Fruit fly (Drosophila melanogaster) whole organism, embryonic: ENCODE results near the gene CG4757.
A peak's percentile ranks its signal among the peaks of the same experiment; 100 is the strongest.

Experiments
- Asciz ChIP-seq: fragments of 200-800 bp; sonication (Bioruptor generic); optimal IDR thresholded peaks from 2 replicates; lab custom pipeline; 2017; ENCODE audit warnings: missing biosample characterization, mild to moderate bottlenecking, missing genetic modification characterization, missing genetic modification reagents
- CG12769 ChIP-seq: fragments of 200-800 bp; sonication (Bioruptor generic); optimal IDR thresholded peaks from 2 replicates; lab custom pipeline; 2019; ENCODE audit warnings: missing biosample characterization, mild to moderate bottlenecking, missing genetic modification characterization, moderate library complexity
- CG13424 ChIP-seq: fragments of 200-800 bp; sonication (Bioruptor generic); optimal IDR thresholded peaks from 2 replicates; lab custom pipeline; 2019; ENCODE audit warnings: missing biosample characterization, mild to moderate bottlenecking, missing genetic modification characterization, moderate library complexity
- CG15514 ChIP-seq: fragments of 200-800 bp; sonication (Bioruptor generic); optimal IDR thresholded peaks from 3 replicates; lab custom pipeline; 2017; ENCODE audit warnings: missing biosample characterization, missing genetic modification characterization, mild to moderate bottlenecking, moderate library complexity, missing genetic modification reagents
- CG16779 ChIP-seq: fragments of 200-800 bp; sonication (Bioruptor generic); IDR thresholded peaks from 2 replicates; pipeline ENCODE4 v1.3.6; 2022; ENCODE audit warnings: missing biosample characterization, missing genetic modification characterization
- CG2712 ChIP-seq: fragments of 200-800 bp; optimal IDR thresholded peaks from 3 replicates; lab custom pipeline; 2019; ENCODE audit warnings: missing biosample characterization, mild to moderate bottlenecking, missing genetic modification characterization, moderate library complexity
- CG32772 ChIP-seq: fragments of 200-800 bp; sonication (Bioruptor generic); IDR thresholded peaks from 2 replicates; pipeline ENCODE4 v1.3.6; 2022; ENCODE audit warnings: missing biosample characterization, missing genetic modification characterization
- CG34224 ChIP-seq: fragments of 200-800 bp; sonication (Bioruptor generic); IDR thresholded peaks from 3 replicates; pipeline ENCODE4 v1.3.6; 2022; ENCODE audit warnings: missing biosample characterization, missing genetic modification characterization; ENCODE audit not compliant: partially characterized antibody
- CG4854 ChIP-seq: fragments of 200-800 bp; sonication (Bioruptor generic); optimal IDR thresholded peaks from 2 replicates; lab custom pipeline; 2016; ENCODE audit warnings: missing biosample characterization, missing genetic modification characterization, inconsistent platforms
- CG6272 ChIP-seq: fragments of 200-800 bp; sonication (Bioruptor generic); IDR thresholded peaks from 2 replicates; pipeline ENCODE4 v1.3.6; 2022; ENCODE audit warnings: missing biosample characterization, missing genetic modification characterization
- CG6813 ChIP-seq: fragments of 200-800 bp; sonication (Bioruptor generic); optimal IDR thresholded peaks from 2 replicates; lab custom pipeline; 2017; ENCODE audit warnings: missing biosample characterization, missing genetic modification characterization, mild to moderate bottlenecking, moderate library complexity, missing genetic modification reagents
- CG7556 ChIP-seq: fragments of 200-800 bp; sonication (Bioruptor generic); optimal IDR thresholded peaks from 2 replicates; lab custom pipeline; 2017; ENCODE audit warnings: missing biosample characterization, mild to moderate bottlenecking, missing genetic modification characterization
- CG8290 ChIP-seq, 3 experiments: fragments of 200-800 bp; sonication (Bioruptor generic); optimal IDR thresholded peaks; 2 replicates each; lab custom pipeline; 2016 to 2019; ENCODE audit warnings: missing biosample characterization in 3 of 3, missing genetic modification characterization in 3 of 3, mild to moderate bottlenecking in 2 of 3, moderate library complexity in 1 of 3
- CG9817 ChIP-seq: fragments of 200-800 bp; sonication (Bioruptor generic); optimal IDR thresholded peaks from 2 replicates; lab custom pipeline; 2018; ENCODE audit warnings: missing biosample characterization, mild to moderate bottlenecking, missing genetic modification characterization, moderate library complexity
- D19B ChIP-seq: fragments of 200-800 bp; sonication (Bioruptor generic); optimal IDR thresholded peaks from 2 replicates; lab custom pipeline; 2017; ENCODE audit warnings: missing biosample characterization, mild to moderate bottlenecking, missing genetic modification characterization
- Deaf1 ChIP-seq: fragments of 200-800 bp; optimal IDR thresholded peaks from 3 replicates; lab custom pipeline; 2019; ENCODE audit warnings: missing biosample characterization, mild to moderate bottlenecking, missing genetic modification characterization, moderate library complexity
- Hr51 ChIP-seq, 2 experiments: fragments of 200-800 bp; sonication (Bioruptor generic); optimal IDR thresholded peaks; 2 replicates in 1 of 2; 3 replicates in 1 of 2; lab custom pipeline; 2016 to 2018; ENCODE audit warnings: missing biosample characterization in 2 of 2, missing genetic modification characterization in 2 of 2, mild to moderate bottlenecking in 1 of 2, moderate library complexity in 1 of 2
- Med ChIP-seq: fragments of 200-800 bp; sonication (Bioruptor generic); peaks from one replicate; lab custom pipeline; 2016; ENCODE audit warnings: missing biosample characterization, missing genetic modification characterization, mild to moderate bottlenecking, inconsistent platforms, moderate library complexity
- Nf-YA ChIP-seq: fragments of 200-800 bp; sonication (Bioruptor generic); IDR thresholded peaks from 2 replicates; pipeline ENCODE4 v1.3.6; 2022; ENCODE audit warnings: missing biosample characterization, missing genetic modification characterization
- Oaz ChIP-seq: fragments of 200-800 bp; sonication (Bioruptor generic); IDR thresholded peaks from 2 replicates; pipeline ENCODE4 v1.3.6; 2022; ENCODE audit warnings: missing biosample characterization, missing genetic modification characterization
- Ptx1 ChIP-seq: fragments of 200-800 bp; sonication (Bioruptor generic); IDR thresholded peaks from 2 replicates; pipeline ENCODE4 v1.3.6; 2022; ENCODE audit warnings: missing biosample characterization, missing genetic modification characterization
- Sox102F ChIP-seq: fragments of 200-800 bp; sonication (Bioruptor generic); optimal IDR thresholded peaks from 2 replicates; lab custom pipeline; 2018; ENCODE audit warnings: missing biosample characterization, mild to moderate bottlenecking, missing genetic modification characterization, moderate library complexity
- Sry-β ChIP-seq: fragments of 200-800 bp; sonication (Bioruptor generic); optimal IDR thresholded peaks from 2 replicates; lab custom pipeline; 2018; ENCODE audit warnings: missing biosample characterization, mild to moderate bottlenecking, missing genetic modification characterization, moderate library complexity
- ato ChIP-seq: fragments of 200-800 bp; sonication (Bioruptor generic); IDR thresholded peaks from 2 replicates; pipeline ENCODE4 v1.3.6; 2022; ENCODE audit warnings: missing biosample characterization, missing genetic modification characterization; ENCODE audit not compliant: partially characterized antibody
- ci ChIP-seq: fragments of 200-800 bp; sonication (Bioruptor generic); IDR thresholded peaks from 3 replicates; pipeline ENCODE4 v1.3.6; 2022; ENCODE audit warnings: missing biosample characterization, missing genetic modification characterization
- dpn ChIP-seq, 2 experiments: fragments of 200-800 bp; sonication (Bioruptor generic); optimal IDR thresholded peaks; 3 replicates each; lab custom pipeline; 2016; ENCODE audit warnings: missing biosample characterization in 2 of 2, missing genetic modification characterization in 2 of 2
- fd64A ChIP-seq: fragments of 200-800 bp; sonication (Bioruptor generic); optimal IDR thresholded peaks from 3 replicates; lab custom pipeline; 2018; ENCODE audit warnings: missing biosample characterization, mild to moderate bottlenecking, missing genetic modification characterization
- gem ChIP-seq: fragments of 200-800 bp; sonication (Bioruptor generic); optimal IDR thresholded peaks from 2 replicates; lab custom pipeline; 2019; ENCODE audit warnings: missing biosample characterization, mild to moderate bottlenecking, missing genetic modification characterization, moderate library complexity
- grau ChIP-seq: fragments of 200-800 bp; optimal IDR thresholded peaks from 3 replicates; lab custom pipeline; 2019; ENCODE audit warnings: missing biosample characterization, mild to moderate bottlenecking, missing genetic modification characterization, moderate library complexity
- hkb ChIP-seq, 2 experiments: fragments of 200-800 bp in 1 of 2; fragments of >200 bp in 1 of 2; sonication (Bioruptor generic) in 1 of 2; IDR thresholded peaks in 1 of 2; optimal IDR thresholded peaks in 1 of 2; 2 replicates each; pipeline versions ENCODE4 v1.3.6 to Lab custom; 2017 to 2022; ENCODE audit warnings: missing biosample characterization in 1 of 2, missing genetic modification characterization in 1 of 2
- ken ChIP-seq: fragments of 200-800 bp; sonication (Bioruptor generic); IDR thresholded peaks from 3 replicates; pipeline ENCODE4 v1.3.6; 2022; ENCODE audit warnings: missing biosample characterization, missing genetic modification characterization
- lbe ChIP-seq: fragments of 200-800 bp; sonication (Bioruptor generic); optimal IDR thresholded peaks from 2 replicates; lab custom pipeline; 2016; ENCODE audit warnings: missing biosample characterization, mild to moderate bottlenecking, missing genetic modification characterization
- lola ChIP-seq, 3 experiments: fragments of >200 bp in 2 of 3; fragments of 200-800 bp in 1 of 3; sonication (Bioruptor generic) in 1 of 3; optimal IDR thresholded peaks; 2 replicates each; lab custom pipeline; 2017 to 2019; ENCODE audit warnings: missing biosample characterization in 3 of 3, missing genetic modification characterization in 3 of 3, mild to moderate bottlenecking in 1 of 3, moderate library complexity in 1 of 3
- mirr ChIP-seq: fragments of 200-800 bp; sonication (Bioruptor generic); optimal IDR thresholded peaks from 3 replicates; lab custom pipeline; 2018; ENCODE audit warnings: missing biosample characterization, mild to moderate bottlenecking, missing genetic modification characterization
- sens ChIP-seq: fragments of 200-800 bp; sonication (Bioruptor generic); peaks from one replicate; lab custom pipeline; 2016; ENCODE audit warnings: missing biosample characterization, missing genetic modification characterization
- so ChIP-seq: fragments of 200-800 bp; sonication (Bioruptor generic); IDR thresholded peaks from 3 replicates; pipeline ENCODE4 v1.3.6; 2022; ENCODE audit warnings: missing biosample characterization, missing genetic modification characterization
- tap ChIP-seq: fragments of 200-800 bp; optimal IDR thresholded peaks from 3 replicates; lab custom pipeline; 2019; ENCODE audit warnings: missing biosample characterization, mild to moderate bottlenecking, missing genetic modification characterization, moderate library complexity
- tup ChIP-seq: fragments of 200-800 bp; sonication (Bioruptor generic); optimal IDR thresholded peaks from 2 replicates; lab custom pipeline; 2016; ENCODE audit warnings: missing biosample characterization, mild to moderate bottlenecking, missing genetic modification characterization, moderate library complexity
- wek ChIP-seq: fragments of 200-800 bp; sonication (Bioruptor generic); optimal IDR thresholded peaks from 3 replicates; lab custom pipeline; 2018; ENCODE audit warnings: missing biosample characterization, mild to moderate bottlenecking, missing genetic modification characterization, moderate library complexity

CG4757 gene

DNA sequence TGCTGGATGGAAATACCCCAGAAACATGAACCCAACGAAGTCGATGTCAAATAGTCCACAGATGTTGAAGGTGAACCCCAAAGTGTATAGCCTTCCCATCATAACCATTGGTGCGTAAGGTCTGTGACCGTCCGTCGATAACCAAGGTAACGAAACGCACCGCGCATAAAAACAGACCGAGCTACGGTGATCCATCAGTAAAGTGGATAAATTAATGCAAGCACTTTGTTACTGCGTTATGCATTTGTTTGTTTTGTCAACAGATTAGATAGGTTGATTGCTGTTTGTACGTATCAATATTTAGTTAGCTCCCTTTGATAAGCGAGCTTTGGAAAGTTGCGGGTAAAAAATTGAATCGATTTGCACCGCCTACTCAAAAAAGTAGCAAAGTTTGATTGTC lies 17.3 kb downstream of the CG4757 start (continued):
- no peak for TF ChIP-seq lola (GFP tag; optimal IDR thresholded peaks at IDR 0.05; lab: Kevin White, UChicago)
- TF ChIP-seq mirr (GFP tag; lab: Kevin White, UChicago): peak; percentile 63
- TF ChIP-seq Asciz (GFP tag; lab: Kevin White, UChicago): peak; percentile 38
- peak; percentile 60 for TF ChIP-seq sens (GFP tag; lab: Kevin White, UChicago)
- TF ChIP-seq CG16779 (GFP tag; lab: Robert Waterston, UW): no peak
- TF ChIP-seq Oaz (GFP tag; lab: Robert Waterston, UW): no peak
- TF ChIP-seq Hr51 (GFP tag; optimal IDR thresholded peaks at IDR 0.05; lab: Kevin White, UChicago): peak in 1 of 2 experiments; percentile 14
- TF ChIP-seq grau (tag; lab: Kevin White, UChicago): peak; percentile 58
- peak; percentile 7 for TF ChIP-seq CG13424 (tag; lab: Kevin White, UChicago)
- no peak for TF ChIP-seq CG2712 (tag; lab: Kevin White, UChicago)
- TF ChIP-seq CG6813 (GFP tag; lab: Kevin White, UChicago): peak; percentile 23
- TF ChIP-seq CG8290 (GFP tag; optimal IDR thresholded peaks at IDR 0.05; lab: Kevin White, UChicago): no peak
- TF ChIP-seq CG8290 (tag; optimal IDR thresholded peaks at IDR 0.05; lab: Kevin White, UChicago): peak in 1 of 2 experiments; percentile 12
- TF ChIP-seq Ptx1: peak; percentile 13; the same call in 1 of the 2 replicates
- TF ChIP-seq D19B (GFP tag; lab: Kevin White, UChicago): no peak
- TF ChIP-seq fd64A (GFP tag; lab: Kevin White, UChicago): peak; percentile 7
- TF ChIP-seq gem: peak; percentile 20
- peak; percentile 11 for TF ChIP-seq tap (tag; lab: Kevin White, UChicago)
- no peak for TF ChIP-seq ato (GFP tag; lab: Robert Waterston, UW)
- no peak for TF ChIP-seq dpn (GFP tag; optimal IDR thresholded peaks at IDR 0.05; lab: Kevin White, UChicago)
- TF ChIP-seq CG15514 (GFP tag; lab: Kevin White, UChicago): peak; percentile 21
- TF ChIP-seq Med (GFP tag; lab: Kevin White, UChicago): peak; percentile 70
- 0 out of 3 replicates have a peak, but pooled peaks have one; percentile 17 for TF ChIP-seq so (GFP tag; lab: Robert Waterston, UW)
- no peak for TF ChIP-seq Sry-β
- peak; percentile 12 for TF ChIP-seq CG12769 (tag; lab: Kevin White, UChicago)
- TF ChIP-seq CG34224 (GFP tag; lab: Robert Waterston, UW): no peak
- no peak for TF ChIP-seq Deaf1 (tag; lab: Kevin White, UChicago)
- peak; percentile 5 for TF ChIP-seq CG9817 (tag; lab: Kevin White, UChicago)
- peak; percentile 5 for TF ChIP-seq Sox102F
- 0 out of 2 replicates have a peak, but pooled peaks have one; percentile 18 for TF ChIP-seq CG32772
- TF ChIP-seq CG4854 (GFP tag; lab: Kevin White, UChicago): no peak
- TF ChIP-seq ken (GFP tag; lab: Robert Waterston, UW): no peak
- TF ChIP-seq hkb (optimal IDR thresholded peaks at IDR 0.05; lab: Kevin White, UChicago): no peak
- TF ChIP-seq hkb (GFP tag; IDR thresholded peaks at IDR 0.05; lab: Robert Waterston, UW): no peak
- TF ChIP-seq ci (GFP tag; lab: Robert Waterston, UW): 0 out of 3 replicates have a peak, but pooled peaks have one; percentile 14
- TF ChIP-seq CG6272: no peak
- TF ChIP-seq Nf-YA (GFP tag; lab: Robert Waterston, UW): no peak
- no peak for TF ChIP-seq lbe
- TF ChIP-seq wek: peak; percentile 49
- no peak for TF ChIP-seq tup (GFP tag; lab: Kevin White, UChicago)
- no peak for TF ChIP-seq CG7556 (GFP tag; lab: Kevin White, UChicago)
